Fruit fly (Drosophila melanogaster): ENCODE results near the gene bves.

The bves gene

dm6 chrX:21027929-21028575 lies 25.7 kb upstream of the bves start, which contains the start of gene CG1532 (continued):
- TF ChIP-seq Adf1 (GFP tag; IDR thresholded peaks at IDR 0.05) (peak; percentile 8; the same call in 1 of the 2 replicates), dm (GFP tag; optimal IDR thresholded peaks at IDR 0.05) (no peak), CG17361 (GFP tag; IDR thresholded peaks at IDR 0.05) (no peak), Fer1 (GFP tag; optimal IDR thresholded peaks at IDR 0.05) (peak; percentile 24), disco-r (GFP tag; optimal IDR thresholded peaks at IDR 0.05) (no peak), Chrac-16 (GFP tag; optimal IDR thresholded peaks at IDR 0.05) (no peak), CG34376 (GFP tag; optimal IDR thresholded peaks at IDR 0.05) (peak; percentile 35), D19A (tag; optimal IDR thresholded peaks at IDR 0.05) (peak; percentile 8), CG42726 (GFP tag; IDR thresholded peaks at IDR 0.05; ENCODE audit: partially characterized antibody) (peak; percentile 73; the same call in 1 of the 2 replicates), CG10274 (GFP tag; optimal IDR thresholded peaks at IDR 0.05) (no peak), CG17328 (GFP tag; IDR thresholded peaks at IDR 0.05) (no peak), Gsc (GFP tag; IDR thresholded peaks at IDR 0.05) (no peak), wek (GFP tag; optimal IDR thresholded peaks at IDR 0.05) (no peak), Ets97D (GFP tag; optimal IDR thresholded peaks at IDR 0.05) (peak; percentile 18), psq (GFP tag; optimal IDR thresholded peaks at IDR 0.05) (no peak), HmgD (GFP tag; optimal IDR thresholded peaks at IDR 0.05) (no peak), CG12155 (GFP tag; optimal IDR thresholded peaks at IDR 0.05) (no peak), amos (GFP tag; IDR thresholded peaks at IDR 0.05; ENCODE audit: partially characterized antibody) (peak; percentile 51; the same call in 1 of the 2 replicates), CG32767 (GFP tag; IDR thresholded peaks at IDR 0.05) (no peak), Asciz (GFP tag; optimal IDR thresholded peaks at IDR 0.05) (no peak), pita (GFP tag; optimal IDR thresholded peaks at IDR 0.05) (no peak), Lhr (GFP tag; optimal IDR thresholded peaks at IDR 0.05) (peak; percentile 15), CG7745 (tag; optimal IDR thresholded peaks at IDR 0.05) (no peak), Nf-YA (GFP tag; IDR thresholded peaks at IDR 0.05) (no peak), zf30C (GFP tag; optimal IDR thresholded peaks at IDR 0.05) (peak; percentile 64), org-1 (GFP tag; optimal IDR thresholded peaks at IDR 0.05) (no peak), CG18011 (GFP tag; optimal IDR thresholded peaks at IDR 0.05) (no peak), ind (GFP tag; optimal IDR thresholded peaks at IDR 0.05) (no peak), CG17385 (GFP tag; optimal IDR thresholded peaks at IDR 0.05) (peak; percentile 32), sens (GFP tag) (peak; percentile 79), CG7839 (tag; optimal IDR thresholded peaks at IDR 0.05) (no peak), D19B (GFP tag; optimal IDR thresholded peaks at IDR 0.05) (no peak), pan (optimal IDR thresholded peaks at IDR 0.05) (no peak), pan (GFP tag; optimal IDR thresholded peaks at IDR 0.05 in 1 of 2, IDR thresholded peaks at IDR 0.05 in 1 of 2) (no peak), CG13624 (GFP tag; optimal IDR thresholded peaks at IDR 0.05) (no peak), CG1603 (tag; optimal IDR thresholded peaks at IDR 0.05) (no peak), CG11723 (GFP tag; optimal IDR thresholded peaks at IDR 0.05) (no peak), CG2202 (tag; optimal IDR thresholded peaks at IDR 0.05) (no peak), Drgx (GFP tag; IDR thresholded peaks at IDR 0.05) (no peak), CG12236 (GFP tag; optimal IDR thresholded peaks at IDR 0.05) (no peak), BEAF-32 (GFP tag; optimal IDR thresholded peaks at IDR 0.05) (peak; percentile 72), Sox100B (GFP tag; optimal IDR thresholded peaks at IDR 0.05) (no peak), CG4617 (GFP tag; optimal IDR thresholded peaks at IDR 0.05; ENCODE audit: borderline replicate concordance) (no peak), sisA (GFP tag; IDR thresholded peaks at IDR 0.05) (no peak), HHEX (GFP tag; optimal IDR thresholded peaks at IDR 0.05) (no peak), Doc3 (GFP tag; IDR thresholded peaks at IDR 0.05; ENCODE audit: partially characterized antibody) (peak; percentile 56; the same call in 1 of the 3 replicates), Awh (GFP tag; IDR thresholded peaks at IDR 0.05) (0 out of 2 replicates have a peak, but pooled peaks have one; percentile 9), CG6689 (GFP tag; IDR thresholded peaks at IDR 0.05) (no peak), Ets65A (GFP tag) (no peak), Atf-2 (GFP tag; optimal IDR thresholded peaks at IDR 0.05) (no peak)

Data from whole organism, embryonic.